Worm (Caenorhabditis elegans): ENCODE results near the gene Y73B6BL.12.

DNA sequence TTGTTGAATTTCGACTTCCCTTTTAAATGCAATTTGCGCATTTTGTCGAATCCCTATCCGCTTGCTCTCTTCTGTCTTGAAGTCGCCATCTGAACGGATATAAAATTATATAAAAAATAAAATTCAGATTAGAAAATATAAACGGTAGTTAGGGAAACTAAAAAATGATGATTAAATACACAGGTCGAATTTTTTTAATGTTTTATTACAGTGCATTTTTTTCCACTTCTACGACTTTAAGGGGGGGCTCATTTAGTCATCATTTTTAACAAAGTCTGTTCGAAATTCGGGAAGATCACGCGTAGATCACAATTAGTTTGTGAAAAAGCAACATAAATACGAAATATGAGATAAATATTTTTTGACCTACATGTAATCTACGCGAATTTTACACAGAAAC lies 25.6 kb upstream of the Y73B6BL.12 start, which contains the start of gene Y73B6BL.14:
- TF ChIP-seq tbx-37 (GFP tag; conservative IDR thresholded peaks at IDR 0.05) = no peak
- TF ChIP-seq flt-1 (GFP tag; IDR thresholded peaks at IDR 0.05) = no peak
- no peak for TF ChIP-seq ama-1 (optimal IDR thresholded peaks at IDR 0.05)
- no peak for TF ChIP-seq sea-1 (GFP tag; conservative IDR thresholded peaks at IDR 0.05)
- no peak for TF ChIP-seq tra-4 (tag; optimal IDR thresholded peaks at IDR 0.05)
- no peak for TF ChIP-seq scrt-1 (GFP tag; IDR thresholded peaks at IDR 0.05)
- TF ChIP-seq pes-1 (GFP tag; IDR thresholded peaks at IDR 0.05) = no peak
- no peak for TF ChIP-seq ceh-13 (GFP tag; optimal IDR thresholded peaks at IDR 0.05)
- no peak for TF ChIP-seq hnd-1 (tag; optimal IDR thresholded peaks at IDR 0.05)
- no peak for TF ChIP-seq F13C5.2 (tag; optimal IDR thresholded peaks at IDR 0.05)
- no peak for TF ChIP-seq ceh-36 (tag; optimal IDR thresholded peaks at IDR 0.05)
- no peak for TF ChIP-seq aly-1 (tag; optimal IDR thresholded peaks at IDR 0.05)
